Fruit fly (Drosophila melanogaster): ENCODE measurements around the gene pira.
A peak's percentile ranks its signal among the peaks of the same experiment; 100 is the strongest.

The pira gene

DNA sequence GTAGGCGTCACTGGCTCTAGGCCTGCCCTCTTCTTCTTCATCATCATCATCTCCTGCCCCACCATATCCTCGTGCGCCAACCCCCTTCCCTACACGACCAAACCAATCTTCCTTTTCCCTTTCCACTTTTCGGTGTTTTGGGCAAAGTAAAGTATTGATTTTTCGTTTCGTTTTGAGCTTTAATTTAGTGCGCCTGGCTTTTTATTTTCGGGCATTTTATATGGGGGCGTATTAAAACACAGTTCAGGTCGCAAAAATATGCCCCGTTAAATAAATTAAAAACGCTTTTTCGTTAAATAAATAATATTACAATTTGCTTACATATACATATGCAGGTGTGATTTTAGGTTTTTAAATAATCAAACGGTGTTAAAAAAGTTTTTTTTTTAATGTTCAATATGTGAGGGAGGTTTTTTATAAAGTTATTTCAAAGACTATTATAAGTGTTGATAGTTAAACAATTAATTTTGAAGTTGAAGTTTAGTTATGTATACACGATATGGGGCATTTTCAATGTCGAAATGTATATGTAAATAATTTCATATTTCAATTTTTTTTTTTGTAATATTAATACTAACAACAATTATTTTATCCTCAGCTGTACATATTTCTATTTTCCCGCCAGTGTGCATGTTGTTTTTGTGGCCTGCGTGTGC is 25.5 kb downstream of the pira start (continued):
- TF ChIP-seq Nf-YC (tag; optimal IDR thresholded peaks at IDR 0.05): peak; percentile 25
- TF ChIP-seq Vsx1 (GFP tag; optimal IDR thresholded peaks at IDR 0.05): peak; percentile 37
- TF ChIP-seq CG14710 (tag; optimal IDR thresholded peaks at IDR 0.05): peak; percentile 76
- no peak for TF ChIP-seq CG14667 (GFP tag; IDR thresholded peaks at IDR 0.05)
- TF ChIP-seq CG7963 (GFP tag; IDR thresholded peaks at IDR 0.05; ENCODE audit: partially characterized antibody): no peak
- peak; percentile 54 for TF ChIP-seq CG8281 (tag; optimal IDR thresholded peaks at IDR 0.05)
- peak; percentile 90 for TF ChIP-seq CG7839 (tag; optimal IDR thresholded peaks at IDR 0.05)
- TF ChIP-seq ash1 (GFP tag; optimal IDR thresholded peaks at IDR 0.05): no peak
- peak; percentile 50; the same call in 1 of the 2 replicates for TF ChIP-seq CG14014 (GFP tag; IDR thresholded peaks at IDR 0.05)
- TF ChIP-seq CG11504 (tag; optimal IDR thresholded peaks at IDR 0.05): peak; percentile 91
- TF ChIP-seq CG9817 (tag; optimal IDR thresholded peaks at IDR 0.05): peak; percentile 59
- TF ChIP-seq trh (GFP tag; optimal IDR thresholded peaks at IDR 0.05): peak; percentile 20
- TF ChIP-seq az2 (GFP tag; optimal IDR thresholded peaks at IDR 0.05): peak; percentile 62
- TF ChIP-seq CG1233 (GFP tag; optimal IDR thresholded peaks at IDR 0.05): peak; percentile 67
- no peak for TF ChIP-seq CG7987 (GFP tag; optimal IDR thresholded peaks at IDR 0.05)
- peak; percentile 81 for TF ChIP-seq CG6765 (GFP tag; optimal IDR thresholded peaks at IDR 0.05)
- peak; percentile 38 for TF ChIP-seq oc (tag; optimal IDR thresholded peaks at IDR 0.05)
- peak; percentile 59; the same call in 1 of the 2 replicates for TF ChIP-seq CG32532 (GFP tag; IDR thresholded peaks at IDR 0.05)
- TF ChIP-seq her (GFP tag; optimal IDR thresholded peaks at IDR 0.05): no peak
- TF ChIP-seq cwo (GFP tag; optimal IDR thresholded peaks at IDR 0.05): peak; percentile 62
- TF ChIP-seq Sox100B (GFP tag; optimal IDR thresholded peaks at IDR 0.05): peak; percentile 92
- TF ChIP-seq lov (optimal IDR thresholded peaks at IDR 0.05): no peak
- TF ChIP-seq lov (GFP tag; IDR thresholded peaks at IDR 0.05): no peak
- peak; percentile 55 for TF ChIP-seq seq (GFP tag; IDR thresholded peaks at IDR 0.05)
- TF ChIP-seq Nf-YA (GFP tag; IDR thresholded peaks at IDR 0.05): peak; percentile 26; the same call in 1 of the 2 replicates
- TF ChIP-seq Xbp1 (GFP tag; optimal IDR thresholded peaks at IDR 0.05): peak; percentile 64
- TF ChIP-seq Xrp1 (GFP tag; IDR thresholded peaks at IDR 0.05): peak; percentile 68
- 0 out of 2 replicates have a peak, but pooled peaks have one; percentile 42 for TF ChIP-seq CG17328 (GFP tag; IDR thresholded peaks at IDR 0.05)
- peak; percentile 78 for TF ChIP-seq gsb-n (tag; optimal IDR thresholded peaks at IDR 0.05)
- TF ChIP-seq CG7745 (tag; optimal IDR thresholded peaks at IDR 0.05): no peak
- TF ChIP-seq pan (optimal IDR thresholded peaks at IDR 0.05): no peak
- TF ChIP-seq pan (GFP tag; optimal IDR thresholded peaks at IDR 0.05 in 1 of 2, IDR thresholded peaks at IDR 0.05 in 1 of 2): peak in 1 of 2 experiments; percentile 68
- TF ChIP-seq CG7357 (GFP tag; IDR thresholded peaks at IDR 0.05): peak; percentile 55; the same call in 1 of the 3 replicates
- TF ChIP-seq ATbp (GFP tag; optimal IDR thresholded peaks at IDR 0.05): peak; percentile 64
- TF ChIP-seq gem (tag; optimal IDR thresholded peaks at IDR 0.05): peak; percentile 92
- peak; percentile 78 for TF ChIP-seq CG17359 (tag; optimal IDR thresholded peaks at IDR 0.05)
- peak; percentile 71 for TF ChIP-seq Ptx1 (GFP tag; IDR thresholded peaks at IDR 0.05)
- peak; percentile 10 for TF ChIP-seq cato (GFP tag; optimal IDR thresholded peaks at IDR 0.05; ENCODE audit: borderline replicate concordance)
- TF ChIP-seq danr (GFP tag; IDR thresholded peaks at IDR 0.05): no peak
- peak; percentile 71 for TF ChIP-seq gcm (GFP tag; optimal IDR thresholded peaks at IDR 0.05)
- TF ChIP-seq Usf (GFP tag; optimal IDR thresholded peaks at IDR 0.05): no peak
- TF ChIP-seq CG15011 (GFP tag; optimal IDR thresholded peaks at IDR 0.05): peak; percentile 23
- TF ChIP-seq CG6689 (GFP tag; IDR thresholded peaks at IDR 0.05): peak; percentile 70
- TF ChIP-seq zen2 (GFP tag; IDR thresholded peaks at IDR 0.05; ENCODE audit: partially characterized antibody): no peak
- no peak for TF ChIP-seq ac (GFP tag; optimal IDR thresholded peaks at IDR 0.05)
- no peak for TF ChIP-seq ase (GFP tag; IDR thresholded peaks at IDR 0.05)
- peak in 1 of 2 experiments; percentile 17 for TF ChIP-seq crp (GFP tag; optimal IDR thresholded peaks at IDR 0.05)
- TF ChIP-seq CoRest (tag; optimal IDR thresholded peaks at IDR 0.05): peak; percentile 88
- peak; percentile 27 for TF ChIP-seq Dip3 (GFP tag; optimal IDR thresholded peaks at IDR 0.05)

Data from whole organism, embryonic.